Worm (Caenorhabditis elegans) whole organism, young adult: Measurements from ENCODE around the gene clec-8.

Experiments
- B0035.1 ChIP-seq: sonication (generic microtip); optimal IDR thresholded peaks from 2 replicates; lab custom pipeline; 2016; ENCODE audit warnings: missing genetic modification characterization, mild to moderate bottlenecking, missing compliant biosample characterization, missing genotype, missing genetic modification reagents
- B0261.1 ChIP-seq: sonication (generic microtip); optimal IDR thresholded peaks from 2 replicates; lab custom pipeline; 2016; ENCODE audit warnings: mild to moderate bottlenecking, missing genetic modification characterization, moderate library complexity, missing compliant biosample characterization
- F23B12.7 ChIP-seq: sonication (generic microtip); optimal IDR thresholded peaks from 2 replicates; lab custom pipeline; 2017; ENCODE audit warnings: missing genetic modification characterization, mild to moderate bottlenecking, missing compliant biosample characterization, antibody characterized with exemption, moderate library complexity; ENCODE audit not compliant: insufficient read depth
- F37B4.10 ChIP-seq: fragments of 200-800 bp; sonication (Bioruptor generic); IDR thresholded peaks from 2 replicates; pipeline ENCODE4 v1.3.6; 2022; ENCODE audit warnings: missing genetic modification characterization, missing compliant biosample characterization
- F52B5.7 ChIP-seq: sonication (generic microtip); optimal IDR thresholded peaks from 2 replicates; lab custom pipeline; 2016; ENCODE audit warnings: mild to moderate bottlenecking, missing genetic modification characterization, missing compliant biosample characterization
- F57A8.1 ChIP-seq: fragments of 200-800 bp; sonication (Bioruptor generic); optimal IDR thresholded peaks from 2 replicates; lab custom pipeline; 2018; ENCODE audit warnings: mild to moderate bottlenecking, missing genetic modification characterization, moderate library complexity, missing compliant biosample characterization
- T07F8.4 ChIP-seq: sonication (generic microtip); optimal IDR thresholded peaks from 2 replicates; lab custom pipeline; 2016; ENCODE audit warnings: mild to moderate bottlenecking, missing genetic modification characterization, moderate library complexity, missing compliant biosample characterization
- Y95B8A.8 ChIP-seq: fragments of 200-800 bp; sonication (Bioruptor generic); IDR thresholded peaks from 2 replicates; pipeline ENCODE4 v1.3.6; 2022; ENCODE audit warnings: missing genetic modification reagents, missing genetic modification characterization, missing compliant biosample characterization
- bed-1 ChIP-seq: fragments of 200-800 bp; sonication (Bioruptor generic); IDR thresholded peaks from 2 replicates; pipeline ENCODE4 v1.3.6; 2022; ENCODE audit warnings: missing genetic modification reagents, missing genetic modification characterization, missing compliant biosample characterization
- ceh-100 ChIP-seq: fragments of 200-800 bp; sonication (Bioruptor generic); IDR thresholded peaks from 2 replicates; pipeline ENCODE4 v1.3.6; 2022; ENCODE audit warnings: missing genetic modification reagents, missing genetic modification characterization, missing compliant biosample characterization
- ceh-58 ChIP-seq: fragments of 200-800 bp; sonication (Bioruptor generic); IDR thresholded peaks from 2 replicates; pipeline ENCODE4 v1.3.6; 2022; ENCODE audit warnings: missing genetic modification characterization, missing compliant biosample characterization
- die-1 ChIP-seq: sonication (generic microtip); optimal IDR thresholded peaks from 2 replicates; lab custom pipeline; 2016; ENCODE audit warnings: missing genotype, mild to moderate bottlenecking, missing genetic modification characterization, missing compliant biosample characterization
- dpff-1 ChIP-seq: sonication (generic microtip); optimal IDR thresholded peaks from 2 replicates; lab custom pipeline; 2017; ENCODE audit warnings: mild to moderate bottlenecking, missing genetic modification characterization, missing compliant biosample characterization
- dpl-1 ChIP-seq: fragments of 150-350 bp; optimal IDR thresholded peaks from 2 replicates; lab custom pipeline; 2014; ENCODE audit warnings: missing biosample characterization, missing genetic modification reagents, missing genetic modification characterization
- efl-1 ChIP-seq: fragments of 150-350 bp; optimal IDR thresholded peaks from 2 replicates; lab custom pipeline; 2014; ENCODE audit warnings: missing biosample characterization, missing genetic modification reagents, missing genetic modification characterization
- egl-18 ChIP-seq: fragments of 200-800 bp; sonication (Bioruptor generic); IDR thresholded peaks from 2 replicates; pipeline ENCODE4 v1.3.6; 2022; ENCODE audit warnings: missing genetic modification reagents, missing genetic modification characterization, missing compliant biosample characterization
- egl-44 ChIP-seq: fragments of 200-800 bp; sonication (Bioruptor generic); IDR thresholded peaks from 2 replicates; pipeline ENCODE4 v1.3.6; 2022; ENCODE audit warnings: missing genetic modification reagents, missing genetic modification characterization, missing compliant biosample characterization
- fkh-3 ChIP-seq: sonication (generic microtip); optimal IDR thresholded peaks from 2 replicates; lab custom pipeline; 2016; ENCODE audit warnings: mild to moderate bottlenecking, missing genetic modification characterization, missing compliant biosample characterization
- hlh-12 ChIP-seq: sonication (generic microtip); optimal IDR thresholded peaks from 2 replicates; lab custom pipeline; 2016; ENCODE audit warnings: missing genetic modification characterization, missing compliant biosample characterization
- hmg-20 ChIP-seq: fragments of 200-800 bp; sonication (Bioruptor generic); IDR thresholded peaks from 2 replicates; pipeline ENCODE4 v1.3.6; 2022; ENCODE audit warnings: missing genetic modification reagents, missing genetic modification characterization, missing compliant biosample characterization
- hsf-1 ChIP-seq: fragments of 200-800 bp; sonication (Bioruptor generic); IDR thresholded peaks from 2 replicates; pipeline ENCODE4 v1.3.6; 2022; ENCODE audit warnings: missing genetic modification reagents, missing genetic modification characterization, missing compliant biosample characterization
- lag-1 ChIP-seq: fragments of 200-800 bp; sonication (Bioruptor generic); IDR thresholded peaks from 2 replicates; pipeline ENCODE4 v1.3.6; 2022; ENCODE audit warnings: missing genetic modification reagents, missing genetic modification characterization, missing compliant biosample characterization
- lin-40 ChIP-seq: sonication (generic microtip); optimal IDR thresholded peaks from 2 replicates; lab custom pipeline; 2016; ENCODE audit warnings: missing genetic modification characterization, mild to moderate bottlenecking, missing compliant biosample characterization, missing genotype, missing genetic modification reagents
- lir-1 ChIP-seq: fragments of 200-800 bp; sonication (Bioruptor generic); conservative IDR thresholded peaks from 2 replicates; pipeline ENCODE4 v1.3.6; 2022; ENCODE audit warnings: missing genetic modification reagents, missing genetic modification characterization, missing compliant biosample characterization
- lsl-1 ChIP-seq: fragments of 200-800 bp; sonication (Bioruptor generic); optimal IDR thresholded peaks from 2 replicates; lab custom pipeline; 2018; ENCODE audit warnings: mild to moderate bottlenecking, missing genetic modification characterization, moderate library complexity, missing compliant biosample characterization
- madf-10 ChIP-seq: sonication (generic microtip); optimal IDR thresholded peaks from 2 replicates; lab custom pipeline; 2016; ENCODE audit warnings: mild to moderate bottlenecking, missing genetic modification characterization, missing compliant biosample characterization
- mes-4 ChIP-seq: sonication (generic microtip); optimal IDR thresholded peaks from 2 replicates; lab custom pipeline; 2016; ENCODE audit warnings: missing genotype, missing genetic modification characterization, missing compliant biosample characterization
- nfya-1 ChIP-seq: sonication (generic microtip); optimal IDR thresholded peaks from 2 replicates; lab custom pipeline; 2017; ENCODE audit warnings: antibody characterized with exemption, missing compliant biosample characterization, missing genetic modification characterization, borderline replicate concordance; ENCODE audit not compliant: insufficient read depth
- nhr-120 ChIP-seq: fragments of 200-800 bp; sonication (Bioruptor generic); IDR thresholded peaks from 2 replicates; pipeline ENCODE4 v1.3.6; 2022; ENCODE audit warnings: missing genetic modification characterization, missing compliant biosample characterization
- nhr-179 ChIP-seq: sonication (generic microtip); optimal IDR thresholded peaks from 2 replicates; lab custom pipeline; 2016; ENCODE audit warnings: mild to moderate bottlenecking, missing genetic modification characterization, missing compliant biosample characterization
- nhr-80 ChIP-seq: sonication (generic microtip); optimal IDR thresholded peaks from 2 replicates; lab custom pipeline; 2016; ENCODE audit warnings: missing genetic modification characterization, missing compliant biosample characterization
- rcor-1 ChIP-seq: fragments of 200-800 bp; sonication (Bioruptor generic); IDR thresholded peaks from 2 replicates; pipeline ENCODE4 v1.3.6; 2022; ENCODE audit warnings: missing genetic modification reagents, missing genetic modification characterization, missing compliant biosample characterization
- sdz-38 ChIP-seq: sonication (generic microtip); optimal IDR thresholded peaks from 2 replicates; lab custom pipeline; 2016; ENCODE audit warnings: missing genotype, missing genetic modification characterization, missing compliant biosample characterization
- snpc-3.4 ChIP-seq: sonication (generic microtip); optimal IDR thresholded peaks from 2 replicates; lab custom pipeline; 2017; ENCODE audit warnings: missing genetic modification characterization, mild to moderate bottlenecking, missing compliant biosample characterization, antibody characterized with exemption, moderate library complexity, missing genotype, missing genetic modification reagents
- somi-1 ChIP-seq: fragments of 200-800 bp; sonication (Bioruptor generic); optimal IDR thresholded peaks from 2 replicates; lab custom pipeline; 2018; ENCODE audit warnings: mild to moderate bottlenecking, missing genetic modification characterization, missing compliant biosample characterization
- sptf-2 ChIP-seq: fragments of 200-800 bp; sonication (Bioruptor generic); optimal IDR thresholded peaks from 2 replicates; lab custom pipeline; 2018; ENCODE audit warnings: mild to moderate bottlenecking, missing genetic modification characterization, missing compliant biosample characterization
- tbx-9 ChIP-seq: sonication (generic microtip); optimal IDR thresholded peaks from 2 replicates; lab custom pipeline; 2016; ENCODE audit warnings: borderline replicate concordance, missing genetic modification characterization, inconsistent platforms, missing compliant biosample characterization
- ztf-25 ChIP-seq: fragments of 200-800 bp; sonication (Bioruptor generic); IDR thresholded peaks from 2 replicates; pipeline ENCODE4 v1.3.6; 2022; ENCODE audit warnings: missing genetic modification reagents, missing genetic modification characterization, missing compliant biosample characterization

Gene clec-8

ce11 chrII:12608653-12609052 is 30.8 kb upstream of the clec-8 start, which contains the start of gene Y38E10A.9:
Gene Y38E10A.9, plus strand, starts transcription at chrII:12608953.
- TF ChIP-seq lsl-1 (no peak), ztf-25 (GFP tag; lab: Robert Waterston, UW) (no peak), mes-4 (tag; lab: Kevin White, UChicago) (no peak), dpl-1 (no peak), dpff-1 (tag; lab: Kevin White, UChicago) (no peak), hmg-20 (GFP tag; lab: Robert Waterston, UW) (no peak), somi-1 (GFP tag; lab: Kevin White, UChicago) (no peak), snpc-3.4 (tag; lab: Kevin White, UChicago) (no peak), sdz-38 (no peak), ceh-58 (GFP tag; lab: Robert Waterston, UW) (no peak), lag-1 (GFP tag; lab: Robert Waterston, UW) (no peak), nfya-1 (tag; lab: Kevin White, UChicago) (no peak), nhr-80 (tag; lab: Kevin White, UChicago) (no peak), T07F8.4 (tag; lab: Kevin White, UChicago) (no peak), sptf-2 (GFP tag; lab: Kevin White, UChicago) (no peak), nhr-120 (GFP tag; lab: Robert Waterston, UW) (no peak), tbx-9 (no peak), hsf-1 (GFP tag; lab: Robert Waterston, UW) (no peak)

DNA sequence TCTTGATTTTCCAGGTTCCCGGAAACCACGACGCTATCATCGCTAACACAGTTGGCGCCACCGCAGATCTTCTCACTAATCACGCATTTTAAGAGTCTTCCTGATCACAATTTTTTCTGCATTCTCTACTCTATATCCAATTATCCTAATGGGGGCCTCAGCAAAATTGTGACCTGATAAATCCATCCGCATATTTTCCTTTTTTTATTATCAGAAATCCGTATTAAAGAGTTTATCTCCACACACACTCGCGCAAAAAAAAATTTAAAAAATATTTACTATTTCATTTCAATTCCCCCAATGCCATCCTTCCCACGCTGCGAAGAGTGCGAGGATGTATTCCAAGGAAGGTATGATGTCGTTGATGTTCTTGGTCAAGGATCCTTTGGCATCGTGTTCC is 29.0 kb upstream of the clec-8 start, which contains the start of gene Y38E10A.8:
Gene Y38E10A.8, plus strand, starts transcription at position 301 of the 400 bp plus-strand sequence.
- TF ChIP-seq mes-4 (tag; lab: Kevin White, UChicago) = no peak
- TF ChIP-seq somi-1 (GFP tag; lab: Kevin White, UChicago) = no peak
- no peak for TF ChIP-seq B0261.1 (tag; lab: Kevin White, UChicago)
- no peak for TF ChIP-seq B0035.1 (tag; lab: Kevin White, UChicago)
- TF ChIP-seq madf-10 (tag; lab: Kevin White, UChicago) = no peak

- no peak for TF ChIP-seq F57A8.1
- no peak for TF ChIP-seq F23B12.7 (tag; lab: Kevin White, UChicago)
- TF ChIP-seq F37B4.10 (GFP tag; lab: Robert Waterston, UW) = no peak
- TF ChIP-seq ceh-100 = no peak
- TF ChIP-seq nhr-179 (tag; lab: Kevin White, UChicago) = no peak
- no peak for TF ChIP-seq ceh-58 (GFP tag; lab: Robert Waterston, UW)
- no peak for TF ChIP-seq lin-40 (tag; lab: Kevin White, UChicago)
- no peak for TF ChIP-seq F52B5.7 (tag; lab: Kevin White, UChicago)
- TF ChIP-seq fkh-3 (tag; lab: Kevin White, UChicago) = no peak
- no peak for TF ChIP-seq hlh-12 (tag; lab: Kevin White, UChicago)
- TF ChIP-seq sptf-2 (GFP tag; lab: Kevin White, UChicago) = no peak
- TF ChIP-seq egl-44 (GFP tag; lab: Robert Waterston, UW) = no peak
- no peak for TF ChIP-seq lir-1 (GFP tag; lab: Robert Waterston, UW)
- TF ChIP-seq Y95B8A.8 (GFP tag; lab: Robert Waterston, UW) = no peak
- no peak for TF ChIP-seq rcor-1
- TF ChIP-seq bed-1 = no peak
- TF ChIP-seq die-1 (tag; lab: Kevin White, UChicago) = no peak
- TF ChIP-seq egl-18 = no peak
- TF ChIP-seq efl-1 (GFP tag; lab: Kevin White, UChicago) = no peak
These were observed 28.2 kb upstream of the clec-8 start for ce11 chrII:12606108-12606507.
